Fruit fly (Drosophila melanogaster) whole organism, embryonic: Measurements from ENCODE around the gene Pp2A-29B.

Experiments used
- BEAF-32 ChIP-seq: fragments of 200-800 bp; sonication (Bioruptor generic); optimal IDR thresholded peaks from 3 replicates; lab custom pipeline; 2017; ENCODE audit warnings: missing biosample characterization, missing genetic modification characterization, mild to moderate bottlenecking, moderate library complexity, missing genetic modification reagents
- CG11560 ChIP-seq: fragments of 200-800 bp; sonication (Bioruptor generic); IDR thresholded peaks from 3 replicates; pipeline ENCODE4 v1.3.6; 2022; ENCODE audit warnings: missing biosample characterization, missing genetic modification characterization
- CG12071 ChIP-seq: fragments of 200-800 bp; sonication (Bioruptor generic); optimal IDR thresholded peaks from 3 replicates; lab custom pipeline; 2018; ENCODE audit warnings: missing biosample characterization, mild to moderate bottlenecking, missing genetic modification characterization
- CG12155 ChIP-seq: fragments of 200-800 bp; sonication (Bioruptor generic); optimal IDR thresholded peaks from 3 replicates; lab custom pipeline; 2016; ENCODE audit warnings: missing biosample characterization, missing genetic modification characterization
- CG13287 ChIP-seq: fragments of 200-800 bp; sonication (Bioruptor generic); IDR thresholded peaks from 2 replicates; pipeline ENCODE4 v1.3.6; 2022; ENCODE audit warnings: missing biosample characterization, missing genetic modification characterization; ENCODE audit not compliant: partially characterized antibody
- CG13894 ChIP-seq: fragments of 200-800 bp; sonication (Bioruptor generic); optimal IDR thresholded peaks from 3 replicates; lab custom pipeline; 2018; ENCODE audit warnings: missing biosample characterization, mild to moderate bottlenecking, missing genetic modification characterization, moderate library complexity
- CG14667 ChIP-seq: fragments of 200-800 bp; sonication (Bioruptor generic); IDR thresholded peaks from 2 replicates; pipeline ENCODE4 v1.3.6; 2022; ENCODE audit warnings: missing biosample characterization, missing genetic modification characterization
- CG17361 ChIP-seq: fragments of 200-800 bp; sonication (Bioruptor generic); IDR thresholded peaks from 3 replicates; pipeline ENCODE4 v1.3.6; 2022; ENCODE audit warnings: missing biosample characterization, missing genetic modification characterization
- CG18262 ChIP-seq: fragments of 200-800 bp; optimal IDR thresholded peaks from 3 replicates; lab custom pipeline; 2019; ENCODE audit warnings: missing biosample characterization, mild to moderate bottlenecking, missing genetic modification characterization, moderate library complexity
- CG18619 ChIP-seq: fragments of 200-800 bp; sonication (Bioruptor generic); optimal IDR thresholded peaks from 3 replicates; lab custom pipeline; 2017; ENCODE audit warnings: missing biosample characterization, mild to moderate bottlenecking, missing genetic modification characterization
- CG18764 ChIP-seq: fragments of 200-800 bp; sonication (Bioruptor generic); optimal IDR thresholded peaks from 3 replicates; lab custom pipeline; 2016; ENCODE audit warnings: missing biosample characterization, missing genetic modification characterization
- CG2129 ChIP-seq: fragments of 200-800 bp; sonication (Bioruptor generic); IDR thresholded peaks from 2 replicates; pipeline ENCODE4 v1.3.6; 2022; ENCODE audit warnings: missing biosample characterization, missing genetic modification characterization; ENCODE audit not compliant: partially characterized antibody
- CG30020 ChIP-seq: fragments of 200-800 bp; optimal IDR thresholded peaks from 2 replicates; lab custom pipeline; 2019; ENCODE audit warnings: missing biosample characterization, mild to moderate bottlenecking, missing genetic modification characterization, moderate library complexity
- CG6791 ChIP-seq: fragments of 200-800 bp; sonication (Bioruptor generic); IDR thresholded peaks from 3 replicates; pipeline ENCODE4 v1.3.6; 2022; ENCODE audit warnings: missing biosample characterization, missing genetic modification characterization; ENCODE audit not compliant: partially characterized antibody
- CG8924 ChIP-seq: fragments of 200-800 bp; optimal IDR thresholded peaks from 3 replicates; lab custom pipeline; 2019; ENCODE audit warnings: missing biosample characterization, mild to moderate bottlenecking, missing genetic modification characterization, moderate library complexity
- CG9437 ChIP-seq: fragments of 200-800 bp; sonication (Bioruptor generic); optimal IDR thresholded peaks from 2 replicates; lab custom pipeline; 2018; ENCODE audit warnings: missing biosample characterization, mild to moderate bottlenecking, missing genetic modification characterization
- Camta ChIP-seq: fragments of 200-800 bp; sonication (Bioruptor generic); optimal IDR thresholded peaks from 2 replicates; lab custom pipeline; 2016; ENCODE audit warnings: missing biosample characterization, missing genetic modification characterization
- Dbx ChIP-seq: fragments of 200-800 bp; sonication (Bioruptor generic); IDR thresholded peaks from 3 replicates; pipeline ENCODE4 v1.3.6; 2022; ENCODE audit warnings: missing biosample characterization, missing genetic modification characterization
- E2f1 ChIP-seq: fragments of 200-800 bp; sonication (Bioruptor generic); IDR thresholded peaks from 2 replicates; pipeline ENCODE4 v1.3.6; 2022; ENCODE audit warnings: missing biosample characterization, missing genetic modification characterization
- E2f2 ChIP-seq: fragments of 200-800 bp; sonication (Bioruptor generic); IDR thresholded peaks from 2 replicates; pipeline ENCODE4 v1.3.6; 2022; ENCODE audit warnings: missing biosample characterization, missing genetic modification characterization
- Gsc ChIP-seq: fragments of 200-800 bp; sonication (Bioruptor generic); IDR thresholded peaks from 2 replicates; pipeline ENCODE4 v1.3.6; 2022; ENCODE audit warnings: missing biosample characterization, missing genetic modification characterization
- H15 ChIP-seq: fragments of 200-800 bp; sonication (Bioruptor generic); IDR thresholded peaks from 3 replicates; pipeline ENCODE4 v1.3.6; 2022; ENCODE audit warnings: missing biosample characterization, missing genetic modification characterization
- Hr3 ChIP-seq: fragments of 200-800 bp; sonication (Bioruptor generic); optimal IDR thresholded peaks from 3 replicates; lab custom pipeline; 2016; ENCODE audit warnings: missing biosample characterization, missing genetic modification characterization
- Hr78 ChIP-seq, 2 experiments: fragments of 200-800 bp in 1 of 2; fragments of >200 bp in 1 of 2; sonication (Bioruptor generic) in 1 of 2; optimal IDR thresholded peaks; 2 replicates each; lab custom pipeline; 2017 to 2019; ENCODE audit warnings: missing biosample characterization in 2 of 2, missing genetic modification characterization in 2 of 2, mild to moderate bottlenecking in 1 of 2, moderate library complexity in 1 of 2
- Sry-β ChIP-seq: fragments of 200-800 bp; sonication (Bioruptor generic); optimal IDR thresholded peaks from 2 replicates; lab custom pipeline; 2018; ENCODE audit warnings: missing biosample characterization, mild to moderate bottlenecking, missing genetic modification characterization, moderate library complexity
- Sry-δ ChIP-seq: fragments of 200-800 bp; sonication (Bioruptor generic); optimal IDR thresholded peaks from 2 replicates; lab custom pipeline; 2016; ENCODE audit warnings: missing biosample characterization, missing genetic modification characterization
- Stat92E ChIP-seq, 3 experiments: fragments of >200 bp in 2 of 3; fragments of 200-800 bp in 1 of 3; sonication (Bioruptor generic) in 1 of 3; optimal IDR thresholded peaks; 2 replicates each; lab custom pipeline; 2017 to 2019; ENCODE audit warnings: missing biosample characterization in 3 of 3, missing genetic modification characterization in 3 of 3, mild to moderate bottlenecking in 1 of 3, moderate library complexity in 1 of 3
- YL-1 ChIP-seq: fragments of 200-800 bp; sonication (Bioruptor generic); optimal IDR thresholded peaks from 3 replicates; lab custom pipeline; 2017; ENCODE audit warnings: missing biosample characterization, mild to moderate bottlenecking, missing genetic modification characterization
- az2 ChIP-seq: fragments of 200-800 bp; sonication (Bioruptor generic); optimal IDR thresholded peaks from 3 replicates; lab custom pipeline; 2016; ENCODE audit warnings: missing biosample characterization, missing genetic modification characterization
- ci ChIP-seq: fragments of 200-800 bp; sonication (Bioruptor generic); IDR thresholded peaks from 3 replicates; pipeline ENCODE4 v1.3.6; 2022; ENCODE audit warnings: missing biosample characterization, missing genetic modification characterization
- cwo ChIP-seq: fragments of 200-800 bp; sonication (Bioruptor generic); optimal IDR thresholded peaks from 3 replicates; lab custom pipeline; 2017; ENCODE audit warnings: missing biosample characterization, missing genetic modification characterization, mild to moderate bottlenecking, moderate library complexity, missing genetic modification reagents
- dan ChIP-seq: fragments of 200-800 bp; sonication (Bioruptor generic); IDR thresholded peaks from 2 replicates; pipeline ENCODE4 v1.3.6; 2022; ENCODE audit warnings: missing biosample characterization, missing genetic modification characterization
- dpn ChIP-seq, 2 experiments: fragments of 200-800 bp; sonication (Bioruptor generic); optimal IDR thresholded peaks; 3 replicates each; lab custom pipeline; 2016; ENCODE audit warnings: missing biosample characterization in 2 of 2, missing genetic modification characterization in 2 of 2
- eyg ChIP-seq: fragments of 200-800 bp; sonication (Bioruptor generic); optimal IDR thresholded peaks from 3 replicates; lab custom pipeline; 2016; ENCODE audit warnings: missing biosample characterization, missing genetic modification characterization
- fd102C ChIP-seq: fragments of 200-800 bp; sonication (Bioruptor generic); optimal IDR thresholded peaks from 2 replicates; lab custom pipeline; 2018; ENCODE audit warnings: missing biosample characterization, mild to moderate bottlenecking, missing genetic modification characterization, moderate library complexity
- fd64A ChIP-seq: fragments of 200-800 bp; sonication (Bioruptor generic); optimal IDR thresholded peaks from 3 replicates; lab custom pipeline; 2018; ENCODE audit warnings: missing biosample characterization, mild to moderate bottlenecking, missing genetic modification characterization
- gcm ChIP-seq: fragments of 200-800 bp; sonication (Bioruptor generic); optimal IDR thresholded peaks from 2 replicates; lab custom pipeline; 2019; ENCODE audit warnings: missing biosample characterization, mild to moderate bottlenecking, missing genetic modification characterization, moderate library complexity
- grau ChIP-seq: fragments of 200-800 bp; optimal IDR thresholded peaks from 3 replicates; lab custom pipeline; 2019; ENCODE audit warnings: missing biosample characterization, mild to moderate bottlenecking, missing genetic modification characterization, moderate library complexity
- lilli ChIP-seq: fragments of 200-800 bp; sonication (Bioruptor generic); optimal IDR thresholded peaks from 3 replicates; lab custom pipeline; 2016; ENCODE audit warnings: missing biosample characterization, missing genetic modification characterization
- luna ChIP-seq: fragments of 200-800 bp; sonication (Bioruptor generic); optimal IDR thresholded peaks from 2 replicates; lab custom pipeline; 2016; ENCODE audit warnings: missing biosample characterization, missing genetic modification characterization
- maf-S ChIP-seq: fragments of 200-800 bp; sonication (Bioruptor generic); optimal IDR thresholded peaks from 2 replicates; lab custom pipeline; 2016; ENCODE audit warnings: missing biosample characterization, missing genetic modification characterization
- nom ChIP-seq: fragments of 200-800 bp; sonication (Bioruptor generic); optimal IDR thresholded peaks from 2 replicates; lab custom pipeline; 2017; ENCODE audit warnings: missing biosample characterization, missing genetic modification characterization, mild to moderate bottlenecking, moderate library complexity, missing genetic modification reagents
- pros ChIP-seq: fragments of 200-800 bp; sonication (Bioruptor generic); optimal IDR thresholded peaks from 3 replicates; lab custom pipeline; 2019; ENCODE audit warnings: missing biosample characterization, mild to moderate bottlenecking, missing genetic modification characterization, moderate library complexity
- run ChIP-seq: fragments of 200-800 bp; sonication (Bioruptor generic); optimal IDR thresholded peaks from 3 replicates; lab custom pipeline; 2018; ENCODE audit warnings: missing biosample characterization, mild to moderate bottlenecking, missing genetic modification characterization
- sens ChIP-seq: fragments of 200-800 bp; sonication (Bioruptor generic); peaks from one replicate; lab custom pipeline; 2016; ENCODE audit warnings: missing biosample characterization, missing genetic modification characterization
- shn ChIP-seq: fragments of 200-800 bp; sonication (Bioruptor generic); optimal IDR thresholded peaks from 3 replicates; lab custom pipeline; 2016; ENCODE audit warnings: missing biosample characterization, missing genetic modification characterization
- slou ChIP-seq: fragments of 200-800 bp; sonication (Bioruptor generic); optimal IDR thresholded peaks from 3 replicates; lab custom pipeline; 2016; ENCODE audit warnings: missing biosample characterization, missing genetic modification characterization
- sna ChIP-seq: fragments of 200-800 bp; sonication (Bioruptor generic); IDR thresholded peaks from 2 replicates; pipeline ENCODE4 v1.3.6; 2022; ENCODE audit warnings: missing biosample characterization, missing genetic modification characterization; ENCODE audit not compliant: partially characterized antibody

Gene Pp2A-29B

dm6 chr2L:8365701-8366643 lies at the start of gene Pp2A-29B (continued):
- TF ChIP-seq nom (GFP tag; lab: Kevin White, UChicago) (no peak), CG18764 (GFP tag; lab: Kevin White, UChicago) (no peak), ci (GFP tag; lab: Robert Waterston, UW) (no peak), E2f1 (0 out of 2 replicates have a peak, but pooled peaks have one; percentile 23), E2f2 (GFP tag; lab: Robert Waterston, UW) (peak; percentile 88), gcm (GFP tag; lab: Kevin White, UChicago) (no peak), slou (GFP tag; lab: Kevin White, UChicago) (peak; percentile 59), CG11560 (peak; percentile 89), dpn (GFP tag; optimal IDR thresholded peaks at IDR 0.05; lab: Kevin White, UChicago) (peak in 1 of 2 experiments; percentile 17), CG9437 (GFP tag; lab: Kevin White, UChicago) (peak; percentile 35), Sry-δ (GFP tag; lab: Kevin White, UChicago) (peak; percentile 92), CG30020 (peak; percentile 71), CG18619 (GFP tag; lab: Kevin White, UChicago) (peak; percentile 27), Hr78 (GFP tag; optimal IDR thresholded peaks at IDR 0.05; lab: Kevin White, UChicago) (no peak), fd102C (GFP tag; lab: Kevin White, UChicago) (no peak), Dbx (GFP tag; lab: Robert Waterston, UW) (peak; percentile 69), luna (GFP tag; lab: Kevin White, UChicago) (no peak), shn (no peak), CG12155 (GFP tag; lab: Kevin White, UChicago) (peak; percentile 16), CG13287 (peak; percentile 99), cwo (no peak), pros (GFP tag; lab: Kevin White, UChicago) (no peak), maf-S (GFP tag; lab: Kevin White, UChicago) (no peak), lilli (GFP tag; lab: Kevin White, UChicago) (peak; percentile 8), CG17361 (peak; percentile 67; the same call in 2 of the 3 replicates), fd64A (GFP tag; lab: Kevin White, UChicago) (no peak), CG2129 (peak; percentile 99), CG13894 (tag; lab: Kevin White, UChicago) (no peak), CG6791 (GFP tag; lab: Robert Waterston, UW) (peak; percentile 98), Camta (no peak), CG8924 (peak; percentile 42), CG12071 (GFP tag; lab: Kevin White, UChicago) (no peak), eyg (GFP tag; lab: Kevin White, UChicago) (no peak), Sry-β (peak; percentile 25), sens (GFP tag; lab: Kevin White, UChicago) (peak; percentile 37), sna (peak; percentile 99), run (tag; lab: Kevin White, UChicago) (no peak), dan (GFP tag; lab: Robert Waterston, UW) (no peak), az2 (GFP tag; lab: Kevin White, UChicago) (peak; percentile 3), Hr3 (peak; percentile 51), BEAF-32 (GFP tag; lab: Kevin White, UChicago) (peak; percentile 100), CG18262 (peak; percentile 45), grau (tag; lab: Kevin White, UChicago) (peak; percentile 45), Gsc (GFP tag; lab: Robert Waterston, UW) (no peak), H15 (GFP tag; lab: Robert Waterston, UW) (no peak), CG14667 (GFP tag; lab: Robert Waterston, UW) (no peak), Stat92E (GFP tag; optimal IDR thresholded peaks at IDR 0.05; lab: Kevin White, UChicago) (peak in 1 of 3 experiments; percentile 14), YL-1 (GFP tag; lab: Kevin White, UChicago) (peak; percentile 65)
